Fruit fly (Drosophila melanogaster) whole organism, prepupa: ENCODE measurements around the gene CG17752.

Experiments
- Blimp-1 ChIP-seq: fragments of 200-800 bp; sonication (Bioruptor generic); optimal IDR thresholded peaks from 3 replicates; lab custom pipeline; 2017; ENCODE audit warnings: missing biosample characterization, missing genetic modification characterization, mild to moderate bottlenecking, moderate library complexity, missing genetic modification reagents
- CG11902 ChIP-seq: fragments of 200-800 bp; sonication (Bioruptor generic); optimal IDR thresholded peaks from 3 replicates; lab custom pipeline; 2016; ENCODE audit warnings: missing biosample characterization, missing genetic modification characterization
- CG15336 ChIP-seq: fragments of 200-800 bp; sonication (Bioruptor generic); IDR thresholded peaks from 2 replicates; pipeline ENCODE4 v1.3.6; 2022; ENCODE audit warnings: missing biosample characterization, missing genetic modification characterization
- CG3032 ChIP-seq: fragments of 200-800 bp; optimal IDR thresholded peaks from 2 replicates; lab custom pipeline; 2019; ENCODE audit warnings: missing biosample characterization, mild to moderate bottlenecking, missing genetic modification characterization, moderate library complexity
- CG6792 ChIP-seq: fragments of 200-800 bp; sonication (Bioruptor generic); optimal IDR thresholded peaks from 3 replicates; lab custom pipeline; 2016; ENCODE audit warnings: missing biosample characterization, missing genetic modification characterization
- CG8632 ChIP-seq: fragments of 200-800 bp; sonication (Bioruptor generic); optimal IDR thresholded peaks from 3 replicates; lab custom pipeline; 2016; ENCODE audit warnings: missing biosample characterization, missing genetic modification characterization
- Ets96B ChIP-seq: fragments of 200-800 bp; optimal IDR thresholded peaks from 2 replicates; lab custom pipeline; 2019; ENCODE audit warnings: missing biosample characterization, mild to moderate bottlenecking, missing genetic modification characterization, moderate library complexity
- Met ChIP-seq: fragments of 200-800 bp; sonication (Bioruptor generic); optimal IDR thresholded peaks from 3 replicates; lab custom pipeline; 2016; ENCODE audit warnings: missing biosample characterization, missing genetic modification characterization
- Sox14 ChIP-seq: fragments of 200-800 bp; sonication (Bioruptor generic); optimal IDR thresholded peaks from 3 replicates; lab custom pipeline; 2016; ENCODE audit warnings: missing biosample characterization, missing genetic modification characterization
- Sox15 ChIP-seq: fragments of 200-800 bp; sonication (Bioruptor generic); optimal IDR thresholded peaks from 3 replicates; lab custom pipeline; 2016; ENCODE audit warnings: missing biosample characterization, missing genetic modification characterization
- acj6 ChIP-seq: fragments of 200-800 bp; sonication (Bioruptor generic); optimal IDR thresholded peaks from 3 replicates; lab custom pipeline; 2016; ENCODE audit warnings: missing biosample characterization, missing genetic modification characterization
- dac ChIP-seq: fragments of 200-800 bp; sonication (Bioruptor generic); optimal IDR thresholded peaks from 2 replicates; lab custom pipeline; 2017; ENCODE audit warnings: missing biosample characterization, mild to moderate bottlenecking, missing genetic modification characterization
- spab ChIP-seq: fragments of 200-800 bp; sonication (Bioruptor generic); optimal IDR thresholded peaks from 2 replicates; lab custom pipeline; 2017; ENCODE audit warnings: missing biosample characterization, mild to moderate bottlenecking, missing genetic modification characterization, missing genetic modification reagents
- vri ChIP-seq: fragments of 200-800 bp; sonication (Bioruptor generic); optimal IDR thresholded peaks from 3 replicates; lab custom pipeline; 2016; ENCODE audit warnings: missing biosample characterization, mild to moderate bottlenecking, missing genetic modification characterization

DNA sequence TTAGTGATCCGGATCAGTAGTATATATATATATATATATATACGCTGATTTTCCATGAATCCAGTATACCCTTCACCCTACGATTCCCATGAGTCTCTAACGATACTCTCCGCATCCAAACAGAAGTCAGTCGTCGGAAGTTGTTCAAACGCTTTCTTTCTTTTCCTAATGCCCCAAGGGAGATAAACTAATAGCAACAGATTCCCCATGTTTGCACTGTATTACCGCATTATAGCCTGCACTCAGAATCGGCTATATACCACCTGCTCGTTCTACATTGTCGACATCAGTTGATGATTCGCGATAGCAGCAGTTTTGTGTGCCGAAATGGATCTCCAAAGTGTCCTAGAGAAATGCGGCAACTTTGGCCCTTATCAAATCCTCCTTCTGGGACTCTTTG lies 3.1 kb upstream of the CG17752 start, which contains the start of gene CG17751:
- TF ChIP-seq CG11902 (GFP tag; lab: Kevin White, UChicago) (no peak), CG15336 (GFP tag; lab: Robert Waterston, UW) (no peak), CG8632 (GFP tag; lab: Kevin White, UChicago) (no peak), acj6 (GFP tag; lab: Kevin White, UChicago) (no peak), CG3032 (no peak), Met (GFP tag; lab: Kevin White, UChicago) (no peak), Sox14 (no peak), Ets96B (tag; lab: Kevin White, UChicago) (no peak), Blimp-1 (GFP tag; lab: Kevin White, UChicago) (no peak), dac (GFP tag; lab: Kevin White, UChicago) (no peak), Sox15 (no peak), spab (no peak), CG6792 (GFP tag; lab: Kevin White, UChicago) (no peak), vri (no peak)
